Fruit fly (Drosophila melanogaster): ENCODE measurements around the gene CG13361.
A peak's percentile ranks its signal among the peaks of the same experiment; 100 is the strongest.

CG13361 gene

dm6 chrX:751201-751600 is 2.3 kb downstream of the CG13361 start, which contains the start of gene CG13362:
Gene CG13362, minus strand, starts transcription at chrX:751301.
- TF ChIP-seq brk (GFP tag; optimal IDR thresholded peaks at IDR 0.05) (no peak), Jra (GFP tag; optimal IDR thresholded peaks at IDR 0.05) (no peak), dmrt93B (GFP tag; optimal IDR thresholded peaks at IDR 0.05) (no peak), Dif (GFP tag; optimal IDR thresholded peaks at IDR 0.05; ENCODE audit: partially characterized antibody) (no peak), Abd-B (GFP tag; optimal IDR thresholded peaks at IDR 0.05) (no peak), Sp1 (GFP tag; optimal IDR thresholded peaks at IDR 0.05) (no peak), dsf (GFP tag; optimal IDR thresholded peaks at IDR 0.05; ENCODE audit: borderline replicate concordance) (no peak), ey (GFP tag; optimal IDR thresholded peaks at IDR 0.05) (no peak), Myc (optimal IDR thresholded peaks at IDR 0.05) (no peak), OdsH (GFP tag; optimal IDR thresholded peaks at IDR 0.05) (no peak), br (GFP tag; optimal IDR thresholded peaks at IDR 0.05) (no peak), jim (GFP tag; optimal IDR thresholded peaks at IDR 0.05) (no peak), psq (GFP tag; optimal IDR thresholded peaks at IDR 0.05) (no peak), Mio (GFP tag; optimal IDR thresholded peaks at IDR 0.05) (no peak), Hr78 (GFP tag; optimal IDR thresholded peaks at IDR 0.05) (no peak), dl (GFP tag; optimal IDR thresholded peaks at IDR 0.05; ENCODE audit: insufficient read depth in 1 of 2, partially characterized antibody in 2 of 2) (no peak), Rel (GFP tag; optimal IDR thresholded peaks at IDR 0.05) (no peak), Rel (tag; optimal IDR thresholded peaks at IDR 0.05) (no peak), HLH106 (tag; optimal IDR thresholded peaks at IDR 0.05) (no peak), h (GFP tag; optimal IDR thresholded peaks at IDR 0.05) (no peak)

DNA sequence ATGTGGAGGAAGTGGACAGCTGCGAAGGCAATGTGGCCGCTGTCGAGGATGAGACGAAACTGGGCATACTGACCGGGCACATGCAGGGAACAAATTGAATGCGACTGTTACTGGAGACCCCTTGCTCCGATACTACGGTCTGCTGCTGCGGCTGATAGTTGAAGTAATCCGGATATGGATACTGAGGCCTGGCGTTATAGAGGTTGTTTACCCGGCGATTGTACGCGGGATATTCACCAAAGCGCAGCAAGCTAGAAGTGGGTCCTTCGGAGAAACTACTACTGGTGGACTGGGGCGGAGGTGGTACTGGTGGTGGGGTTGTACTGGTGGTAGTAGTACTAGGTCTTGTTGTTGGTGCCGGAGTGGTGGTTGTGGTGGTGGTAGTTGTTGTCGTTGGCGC is 3.4 kb downstream of the CG13361 start, which contains the start of gene CG5254:
TSS of gene CG5254 (plus strand) at position 301 of the 400 bp plus-strand sequence.
- TF ChIP-seq Dif (GFP tag; optimal IDR thresholded peaks at IDR 0.05; ENCODE audit: partially characterized antibody) (no peak), Dfd (GFP tag; optimal IDR thresholded peaks at IDR 0.05) (no peak), OdsH (GFP tag; optimal IDR thresholded peaks at IDR 0.05) (no peak)

DNA sequence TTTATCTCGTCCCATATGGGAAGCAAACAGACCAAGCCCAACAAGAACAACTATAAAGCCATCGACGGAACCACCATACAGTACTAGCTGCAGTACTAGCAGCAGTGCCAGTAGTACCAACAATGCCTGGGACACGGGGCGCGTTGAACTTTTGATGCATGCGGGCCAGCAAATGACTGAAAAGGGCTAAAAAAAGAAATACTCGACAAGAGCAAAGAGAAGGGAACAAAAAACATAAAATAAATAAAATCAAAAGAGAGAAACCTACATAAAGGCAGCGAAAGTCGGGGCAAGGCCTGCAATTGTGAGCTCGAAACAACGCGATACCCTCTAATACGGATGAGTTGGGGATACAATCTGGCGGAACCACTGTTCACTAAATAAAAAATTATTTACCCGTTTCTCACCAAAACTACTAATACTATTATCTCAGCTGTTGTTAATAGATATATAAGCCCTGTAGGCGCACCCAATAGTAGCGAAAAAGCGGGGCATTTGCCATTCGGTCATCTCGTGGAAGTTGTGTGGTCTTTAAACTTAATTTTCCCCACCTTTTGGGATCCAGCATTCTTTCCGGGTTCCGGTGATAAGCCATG is 13.7 kb downstream of the CG13361 start:
- TF ChIP-seq jim (GFP tag; optimal IDR thresholded peaks at IDR 0.05): no peak
- TF ChIP-seq Rel (GFP tag; optimal IDR thresholded peaks at IDR 0.05): no peak
- no peak for TF ChIP-seq Rel (tag; optimal IDR thresholded peaks at IDR 0.05)
- TF ChIP-seq ey (GFP tag; optimal IDR thresholded peaks at IDR 0.05): peak; percentile 14
- TF ChIP-seq h (GFP tag; optimal IDR thresholded peaks at IDR 0.05): peak; percentile 39
- peak; percentile 11 for TF ChIP-seq psq (GFP tag; optimal IDR thresholded peaks at IDR 0.05)

DNA sequence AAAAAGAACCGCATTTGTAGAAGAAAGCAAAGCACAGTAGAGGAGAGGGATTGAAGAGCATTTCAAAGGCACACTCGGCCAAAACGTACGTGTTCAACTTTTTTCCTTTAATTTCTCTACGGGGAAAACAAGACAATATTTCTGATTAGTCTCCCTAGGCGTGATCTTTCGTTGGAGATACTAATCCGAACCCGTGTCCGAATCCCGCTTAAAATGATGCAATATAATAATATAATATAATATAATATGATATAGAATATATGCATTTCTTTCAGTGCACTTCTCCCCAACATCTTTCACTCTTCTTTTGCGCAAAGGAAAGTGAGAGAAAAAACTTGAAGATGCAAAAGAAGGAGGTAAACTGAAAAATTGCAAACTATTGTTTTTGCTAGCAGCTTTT is 29.0 kb downstream of the CG13361 start:
- TF ChIP-seq Mio (GFP tag; optimal IDR thresholded peaks at IDR 0.05): no peak
- TF ChIP-seq psq (GFP tag; optimal IDR thresholded peaks at IDR 0.05): peak; percentile 38
- TF ChIP-seq Sp1 (GFP tag; optimal IDR thresholded peaks at IDR 0.05): no peak
- TF ChIP-seq tai (GFP tag; optimal IDR thresholded peaks at IDR 0.05): no peak
- TF ChIP-seq Rel (GFP tag; optimal IDR thresholded peaks at IDR 0.05): no peak
- TF ChIP-seq Rel (tag; optimal IDR thresholded peaks at IDR 0.05): no peak
- TF ChIP-seq woc (GFP tag; optimal IDR thresholded peaks at IDR 0.05): no peak
- TF ChIP-seq rgr (GFP tag; optimal IDR thresholded peaks at IDR 0.05): no peak
- peak in 1 of 2 experiments; percentile 2 for TF ChIP-seq foxo (GFP tag; optimal IDR thresholded peaks at IDR 0.05)
- no peak for TF ChIP-seq sv (GFP tag; optimal IDR thresholded peaks at IDR 0.05)

DNA sequence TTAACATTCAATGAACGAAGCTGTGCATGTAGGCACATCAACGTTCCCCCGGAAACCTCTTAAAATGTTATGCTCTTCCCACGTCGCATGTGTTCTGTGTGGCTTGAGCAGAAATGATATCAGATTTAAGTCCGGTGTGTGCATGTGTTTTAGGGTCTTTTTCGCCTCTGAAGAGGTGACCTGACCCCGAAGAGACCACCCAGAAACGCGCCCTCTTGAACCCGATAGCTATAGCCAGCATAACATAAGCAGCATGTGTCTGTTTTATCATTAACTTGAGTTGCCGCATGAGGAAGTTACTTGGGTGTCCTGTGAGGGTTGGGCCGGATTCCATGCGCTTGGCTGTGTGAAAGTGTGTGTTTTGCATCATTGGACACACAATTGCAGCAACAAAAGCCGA is 34.5 kb downstream of the CG13361 start:
- TF ChIP-seq sage (GFP tag; optimal IDR thresholded peaks at IDR 0.05): no peak
- TF ChIP-seq N (GFP tag; optimal IDR thresholded peaks at IDR 0.05): no peak
- no peak for TF ChIP-seq tai (GFP tag; optimal IDR thresholded peaks at IDR 0.05)
- no peak for TF ChIP-seq sv (GFP tag; optimal IDR thresholded peaks at IDR 0.05)
- no peak for TF ChIP-seq CG32264 (GFP tag; optimal IDR thresholded peaks at IDR 0.05)
- TF ChIP-seq Myc (optimal IDR thresholded peaks at IDR 0.05): no peak
- no peak for TF ChIP-seq GATAd (GFP tag; optimal IDR thresholded peaks at IDR 0.05)
- TF ChIP-seq Hnf4 (GFP tag; optimal IDR thresholded peaks at IDR 0.05): no peak
- TF ChIP-seq dl (GFP tag; optimal IDR thresholded peaks at IDR 0.05; ENCODE audit: insufficient read depth in 1 of 2, partially characterized antibody in 2 of 2): no peak
- TF ChIP-seq Rel (GFP tag; optimal IDR thresholded peaks at IDR 0.05): no peak
- no peak for TF ChIP-seq Rel (tag; optimal IDR thresholded peaks at IDR 0.05)

All from whole organism, wandering third instar larva.